Fruit fly (Drosophila melanogaster): ENCODE data around the gene CG3281.

DNA sequence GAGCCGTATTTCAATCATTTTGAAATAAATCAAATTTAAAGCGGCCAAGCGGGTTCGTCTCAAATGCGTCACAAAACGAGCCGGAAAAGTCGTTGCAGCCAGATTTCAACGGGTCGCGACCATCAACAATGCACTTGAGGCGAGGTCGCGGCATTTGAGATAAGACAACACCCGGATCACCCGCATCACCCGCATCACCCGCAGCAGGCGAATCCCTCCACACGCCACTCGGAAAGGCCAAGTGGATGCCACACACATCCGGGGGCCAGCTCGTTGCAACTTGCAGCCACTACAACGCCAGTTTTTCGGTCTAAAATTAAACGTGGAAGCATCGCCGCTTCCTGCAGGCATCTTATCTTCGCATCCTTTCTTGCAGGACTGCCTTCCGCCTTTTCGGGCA, 43.8 kb upstream of the CG3281 start:
- TF ChIP-seq pdm3 (GFP tag; optimal IDR thresholded peaks at IDR 0.05) (no peak), OdsH (GFP tag; optimal IDR thresholded peaks at IDR 0.05) (no peak)
